Worm (Caenorhabditis elegans): ENCODE data around the gene sftb-1.

- TF ChIP-seq flt-1 (GFP tag; IDR thresholded peaks at IDR 0.05) (no peak), ama-1 (optimal IDR thresholded peaks at IDR 0.05) (no peak), B0310.2 (tag; optimal IDR thresholded peaks at IDR 0.05) (no peak), tbx-11 (GFP tag; IDR thresholded peaks at IDR 0.05) (no peak), ceh-36 (tag; optimal IDR thresholded peaks at IDR 0.05) (no peak), hnd-1 (tag; optimal IDR thresholded peaks at IDR 0.05) (no peak), pes-1 (GFP tag; IDR thresholded peaks at IDR 0.05) (no peak), hmg-4 (GFP tag; optimal IDR thresholded peaks at IDR 0.05) (no peak), ceh-13 (GFP tag; optimal IDR thresholded peaks at IDR 0.05) (no peak), tra-4 (tag; optimal IDR thresholded peaks at IDR 0.05) (no peak), tbx-37 (GFP tag; conservative IDR thresholded peaks at IDR 0.05) (no peak), hmbx-1 (tag; optimal IDR thresholded peaks at IDR 0.05) (no peak), aly-1 (tag; optimal IDR thresholded peaks at IDR 0.05) (no peak)
Observed at ce11 chrIII:4231372-4231771, 37.7 kb downstream of the sftb-1 start.
